Worm (Caenorhabditis elegans) whole organism, mixed stage, embryonic: ENCODE data around the gene F55H2.8.

Experiments
- M03D4.4 ChIP-seq: sonication (generic microtip); optimal IDR thresholded peaks from 2 replicates; lab custom pipeline; 2017; ENCODE audit warnings: mild to moderate bottlenecking, missing genetic modification characterization, missing compliant biosample characterization
- bed-3 ChIP-seq: fragments of 200-800 bp; sonication (Bioruptor generic); optimal IDR thresholded peaks from 3 replicates; lab custom pipeline; 2018; ENCODE audit warnings: mild to moderate bottlenecking, missing genetic modification characterization, moderate library complexity, missing compliant biosample characterization
- blmp-1 ChIP-seq: fragments of 150-350 bp; optimal IDR thresholded peaks from 2 replicates; lab custom pipeline; 2014; ENCODE audit warnings: missing biosample characterization, missing genetic modification characterization
- ceh-39 ChIP-seq: fragments of 150-350 bp; optimal IDR thresholded peaks from 2 replicates; lab custom pipeline; 2014; ENCODE audit warnings: missing biosample characterization, missing genetic modification characterization
- ceh-83 ChIP-seq: fragments of 200-800 bp; sonication (Bioruptor generic); optimal IDR thresholded peaks from 2 replicates; lab custom pipeline; 2018; ENCODE audit warnings: mild to moderate bottlenecking, missing genetic modification characterization, missing compliant biosample characterization
- ces-1 ChIP-seq: fragments of 150-350 bp; optimal IDR thresholded peaks from 2 replicates; lab custom pipeline; 2014; ENCODE audit warnings: missing biosample characterization, missing genetic modification reagents, missing genetic modification characterization
- cnd-1 ChIP-seq: fragments of 200-800 bp; sonication (Bioruptor generic); optimal IDR thresholded peaks from 2 replicates; lab custom pipeline; 2018; ENCODE audit warnings: mild to moderate bottlenecking, missing genetic modification characterization, missing compliant biosample characterization
- drap-1 ChIP-seq: fragments of 200-800 bp; sonication (Bioruptor generic); optimal IDR thresholded peaks from 3 replicates; lab custom pipeline; 2018; ENCODE audit warnings: mild to moderate bottlenecking, missing genetic modification characterization, missing compliant biosample characterization
- elt-1 ChIP-seq: sonication (generic microtip); optimal IDR thresholded peaks from 2 replicates; lab custom pipeline; 2017; ENCODE audit warnings: missing genetic modification characterization, mild to moderate bottlenecking, missing compliant biosample characterization, antibody characterized with exemption, moderate library complexity, borderline replicate concordance; ENCODE audit not compliant: insufficient read depth
- elt-3 ChIP-seq: fragments of 150-350 bp; optimal IDR thresholded peaks from 2 replicates; lab custom pipeline; 2014; ENCODE audit warnings: missing biosample characterization, missing genetic modification characterization
- ham-2 ChIP-seq: fragments of 200-800 bp; sonication (Bioruptor generic); optimal IDR thresholded peaks from 2 replicates; lab custom pipeline; 2018; ENCODE audit warnings: mild to moderate bottlenecking, missing genetic modification characterization, missing compliant biosample characterization
- hlh-1 ChIP-seq: fragments of 150-350 bp; optimal IDR thresholded peaks from 2 replicates; lab custom pipeline; 2014; ENCODE audit warnings: missing biosample characterization, missing genetic modification reagents, missing genetic modification characterization
- lin-13 ChIP-seq: fragments of 150-350 bp; optimal IDR thresholded peaks from 2 replicates; lab custom pipeline; 2014; ENCODE audit warnings: missing biosample characterization, missing genetic modification characterization
- lsy-2 ChIP-seq: fragments of 150-350 bp; optimal IDR thresholded peaks from 2 replicates; lab custom pipeline; 2014; ENCODE audit warnings: missing biosample characterization, missing genetic modification characterization
- mab-5 ChIP-seq: fragments of 150-350 bp; optimal IDR thresholded peaks from 2 replicates; lab custom pipeline; 2014; ENCODE audit warnings: missing biosample characterization, missing genetic modification characterization
- mep-1 ChIP-seq: fragments of 150-350 bp; optimal IDR thresholded peaks from 2 replicates; lab custom pipeline; 2017; ENCODE audit warnings: missing biosample characterization, missing genetic modification reagents, missing genetic modification characterization, inconsistent platforms
- mls-2 ChIP-seq: sonication (generic microtip); optimal IDR thresholded peaks from 2 replicates; lab custom pipeline; 2016; ENCODE audit warnings: mild to moderate bottlenecking, missing genetic modification characterization, moderate library complexity, missing compliant biosample characterization
- nhr-12 ChIP-seq: fragments of 150-350 bp; optimal IDR thresholded peaks from 2 replicates; lab custom pipeline; 2014; ENCODE audit warnings: missing biosample characterization, missing genetic modification characterization
- nhr-2 ChIP-seq: fragments of 150-350 bp; optimal IDR thresholded peaks from 2 replicates; lab custom pipeline; 2014; ENCODE audit warnings: missing biosample characterization, missing genetic modification characterization
- nhr-237 ChIP-seq: fragments of 150-350 bp; optimal IDR thresholded peaks from 2 replicates; lab custom pipeline; 2014; ENCODE audit warnings: missing biosample characterization, missing genetic modification characterization
- nhr-28 ChIP-seq: fragments of 150-350 bp; optimal IDR thresholded peaks from 2 replicates; lab custom pipeline; 2014; ENCODE audit warnings: missing biosample characterization, missing genetic modification characterization
- pha-4 ChIP-seq: fragments of 150-350 bp; optimal IDR thresholded peaks from 2 replicates; lab custom pipeline; 2018; ENCODE audit warnings: missing biosample characterization, missing genetic modification reagents, missing genetic modification characterization
- unc-120 ChIP-seq: sonication (generic microtip); optimal IDR thresholded peaks from 2 replicates; lab custom pipeline; 2017; ENCODE audit warnings: missing genetic modification characterization, missing compliant biosample characterization; ENCODE audit not compliant: poor library complexity, severe bottlenecking
- unc-39 ChIP-seq: fragments of 150-350 bp; optimal IDR thresholded peaks from 2 replicates; lab custom pipeline; 2014; ENCODE audit warnings: missing biosample characterization, missing genetic modification characterization
- unc-62 ChIP-seq: fragments of 150-350 bp; optimal IDR thresholded peaks from 2 replicates; lab custom pipeline; 2014; ENCODE audit warnings: missing biosample characterization, missing genetic modification reagents, missing genetic modification characterization
- zip-8 ChIP-seq: fragments of 150-350 bp; optimal IDR thresholded peaks from 2 replicates; lab custom pipeline; 2014; ENCODE audit warnings: missing biosample characterization, missing genetic modification characterization
- ztf-11 ChIP-seq: fragments of 150-350 bp; optimal IDR thresholded peaks from 2 replicates; lab custom pipeline; 2014; ENCODE audit warnings: missing biosample characterization, missing genetic modification characterization

The F55H2.8 gene

ce11 chrIII:9467095-9467494, 46.6 kb upstream of the F55H2.8 start, which contains the start of gene baf-1:
TSS of gene baf-1 (plus strand) at chrIII:9467464.
- TF ChIP-seq mep-1 (tag; lab: Kevin White, UChicago) (peak; percentile 55), ham-2 (GFP tag; lab: Kevin White, UChicago) (no peak), lsy-2 (tag; lab: Kevin White, UChicago) (peak; percentile 54), elt-3 (tag; lab: Kevin White, UChicago) (no peak), ceh-39 (tag; lab: Kevin White, UChicago) (peak; percentile 79)
- TF ChIP-seq, all 35 proteins: peak for 3

ce11 chrIII:9467857-9468256, 45.8 kb upstream of the F55H2.8 start, which contains the start of gene tag-342:
TSS of gene tag-342 (plus strand) at chrIII:9468157.
- TF ChIP-seq pha-4 (tag; lab: Kevin White, UChicago) (no peak), blmp-1 (tag; lab: Kevin White, UChicago) (no peak), zip-8 (tag; lab: Kevin White, UChicago) (no peak), ceh-83 (GFP tag; lab: Kevin White, UChicago) (no peak), M03D4.4 (no peak), unc-120 (tag; lab: Kevin White, UChicago) (no peak), bed-3 (no peak), lsy-2 (tag; lab: Kevin White, UChicago) (no peak), elt-3 (tag; lab: Kevin White, UChicago) (no peak), unc-39 (no peak), nhr-237 (tag; lab: Kevin White, UChicago) (no peak), mls-2 (tag; lab: Kevin White, UChicago) (no peak)

ce11 chrIII:9471996-9472395, 41.7 kb upstream of the F55H2.8 start:
- TF ChIP-seq nhr-2 (tag; lab: Kevin White, UChicago) (no peak), cnd-1 (no peak)

ce11 chrIII:9472464-9472863, 41.2 kb upstream of the F55H2.8 start:
- TF ChIP-seq mep-1 (tag; lab: Kevin White, UChicago) (no peak), mls-2 (tag; lab: Kevin White, UChicago) (no peak), nhr-28 (tag; lab: Kevin White, UChicago) (no peak), M03D4.4 (no peak), elt-3 (tag; lab: Kevin White, UChicago) (no peak), pha-4 (tag; lab: Kevin White, UChicago) (no peak), lin-13 (no peak), nhr-12 (tag; lab: Kevin White, UChicago) (no peak), ham-2 (GFP tag; lab: Kevin White, UChicago) (no peak), ztf-11 (tag; lab: Kevin White, UChicago) (no peak), drap-1 (no peak), nhr-237 (tag; lab: Kevin White, UChicago) (no peak), blmp-1 (tag; lab: Kevin White, UChicago) (no peak), cnd-1 (no peak), nhr-2 (tag; lab: Kevin White, UChicago) (no peak), ceh-39 (tag; lab: Kevin White, UChicago) (no peak)

DNA sequence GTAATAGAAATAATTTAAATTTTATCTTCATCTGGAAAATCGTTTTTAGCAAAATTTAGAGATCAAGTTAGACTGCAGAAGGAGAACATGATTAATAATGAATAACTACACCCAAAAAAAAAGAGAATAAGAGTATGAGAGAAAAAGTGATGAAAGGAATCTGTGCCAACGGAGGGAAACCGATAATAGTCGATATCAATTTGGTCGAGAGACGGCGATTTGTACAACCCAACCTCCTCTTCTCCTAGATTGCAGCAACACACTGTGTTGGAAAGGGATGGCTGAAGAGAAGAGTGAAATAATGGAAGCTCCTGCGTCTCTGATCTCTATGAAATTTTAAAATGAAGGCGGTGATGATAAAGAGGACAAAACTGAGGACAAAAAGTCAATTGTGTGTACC, 39.2 kb upstream of the F55H2.8 start:
- no peak for TF ChIP-seq hlh-1 (tag; lab: Kevin White, UChicago)
- TF ChIP-seq M03D4.4 = no peak

DNA sequence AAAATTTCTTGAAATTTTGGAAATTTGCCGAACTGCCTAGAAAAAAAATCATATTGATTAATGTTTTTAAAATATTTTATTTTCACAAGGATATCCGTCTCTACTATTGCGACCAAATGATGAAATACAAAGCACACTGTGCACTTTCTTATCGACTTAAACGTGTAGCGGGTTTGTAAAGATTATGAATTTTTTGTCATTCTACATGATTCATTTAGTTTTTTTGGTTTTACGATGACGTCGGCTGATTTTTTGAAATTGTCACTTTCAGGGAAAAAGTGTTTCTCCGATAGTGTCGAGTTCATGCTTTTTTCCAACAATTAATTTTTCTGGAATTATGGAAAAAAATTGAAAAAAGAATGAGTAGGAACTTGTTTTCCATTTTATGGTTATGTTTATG, 37.1 kb upstream of the F55H2.8 start:
- TF ChIP-seq lin-13 = no peak

DNA sequence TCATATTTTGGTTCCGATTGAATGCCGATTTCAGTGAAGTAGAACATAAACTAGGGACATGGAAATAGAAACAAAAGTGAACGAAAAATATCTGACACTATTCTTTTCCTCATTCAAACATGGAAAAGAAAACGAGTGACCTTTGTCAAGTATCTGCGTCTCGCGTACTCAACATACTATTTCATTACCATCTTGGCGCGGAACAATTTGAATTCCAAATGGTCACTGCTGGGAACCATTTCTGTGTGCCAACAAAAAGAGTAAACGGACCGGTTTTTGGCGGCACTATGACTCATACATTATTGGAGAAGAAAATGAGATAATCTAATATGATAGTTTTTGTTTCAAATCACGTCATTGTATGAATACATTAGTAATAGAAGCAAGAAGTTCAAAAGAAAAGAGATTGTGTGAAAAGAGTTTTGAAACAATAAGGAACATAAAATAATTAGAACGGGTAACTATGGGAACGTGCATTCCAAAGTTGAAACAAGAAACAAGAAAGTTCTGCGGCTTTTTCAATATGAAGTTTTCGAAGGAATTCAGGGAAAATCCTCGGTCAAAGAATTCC, 31.2 kb upstream of the F55H2.8 start:
- TF ChIP-seq ham-2 (GFP tag; lab: Kevin White, UChicago) (no peak), ceh-83 (GFP tag; lab: Kevin White, UChicago) (no peak), nhr-237 (tag; lab: Kevin White, UChicago) (no peak), elt-3 (tag; lab: Kevin White, UChicago) (no peak), ceh-39 (tag; lab: Kevin White, UChicago) (no peak)

DNA sequence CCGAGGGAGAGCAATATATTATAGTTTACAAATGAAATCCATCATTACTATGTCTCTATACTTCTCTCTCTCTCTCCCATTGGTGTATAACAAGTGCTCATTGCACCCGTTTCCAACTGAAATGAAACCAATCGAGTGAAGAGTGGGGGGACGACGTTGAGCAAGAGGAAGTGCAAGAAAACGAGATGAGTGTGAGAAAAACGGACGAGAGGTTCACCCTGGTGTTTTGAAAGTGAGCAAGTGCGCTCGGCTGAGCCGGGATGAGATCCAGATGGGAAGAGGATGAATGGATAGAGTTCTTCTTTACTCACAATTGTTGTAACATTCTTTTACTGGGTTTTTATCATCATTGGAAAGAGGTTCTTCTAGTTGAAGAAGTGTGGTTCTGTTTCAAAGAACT, 30.0 kb upstream of the F55H2.8 start:
- TF ChIP-seq mab-5 (tag; lab: Kevin White, UChicago) (peak; percentile 29), mls-2 (tag; lab: Kevin White, UChicago) (no peak), unc-62 (peak; percentile 20), cnd-1 (peak; percentile 19), ces-1 (peak; percentile 36), hlh-1 (tag; lab: Kevin White, UChicago) (peak; percentile 76), bed-3 (no peak), elt-1 (tag; lab: Kevin White, UChicago) (no peak), unc-39 (no peak)
